Worm (Caenorhabditis elegans) whole organism, L2 larva: ENCODE data around the gene cin-4.

Experiments used
- blmp-1 ChIP-seq: sonication (generic microtip); optimal IDR thresholded peaks from 2 replicates; lab custom pipeline; 2017; ENCODE audit warnings: missing genetic modification characterization, mild to moderate bottlenecking, missing compliant biosample characterization, antibody characterized with exemption, moderate library complexity; ENCODE audit not compliant: insufficient read depth
- ceh-82 ChIP-seq: fragments of 150-350 bp; optimal IDR thresholded peaks from 2 replicates; lab custom pipeline; 2014; ENCODE audit warnings: missing biosample characterization, missing genetic modification characterization
- fos-1 ChIP-seq: fragments of 150-350 bp; optimal IDR thresholded peaks from 2 replicates; lab custom pipeline; 2014; ENCODE audit warnings: missing biosample characterization, missing genetic modification characterization
- mab-5 ChIP-seq: fragments of 150-350 bp; optimal IDR thresholded peaks from 2 replicates; lab custom pipeline; 2014; ENCODE audit warnings: missing biosample characterization, missing genetic modification characterization
- mdl-1 ChIP-seq, 2 experiments: fragments of 150-350 bp in 1 of 2; sonication (generic microtip) in 1 of 2; optimal IDR thresholded peaks; 2 replicates each; lab custom pipeline; 2017; ENCODE audit warnings: missing biosample characterization in 2 of 2, missing genetic modification characterization in 2 of 2
- nhr-12 ChIP-seq: fragments of 150-350 bp; optimal IDR thresholded peaks from 2 replicates; lab custom pipeline; 2014; ENCODE audit warnings: missing biosample characterization, missing genetic modification characterization
- nhr-23 ChIP-seq: fragments of 150-350 bp; optimal IDR thresholded peaks from 2 replicates; lab custom pipeline; 2014; ENCODE audit warnings: missing biosample characterization, missing genetic modification reagents, missing genetic modification characterization
- nhr-237 ChIP-seq: fragments of 150-350 bp; optimal IDR thresholded peaks from 2 replicates; lab custom pipeline; 2014; ENCODE audit warnings: missing biosample characterization, missing genetic modification characterization
- nhr-77 ChIP-seq: fragments of 150-350 bp; optimal IDR thresholded peaks from 2 replicates; lab custom pipeline; 2014; ENCODE audit warnings: missing biosample characterization, missing genetic modification characterization

DNA sequence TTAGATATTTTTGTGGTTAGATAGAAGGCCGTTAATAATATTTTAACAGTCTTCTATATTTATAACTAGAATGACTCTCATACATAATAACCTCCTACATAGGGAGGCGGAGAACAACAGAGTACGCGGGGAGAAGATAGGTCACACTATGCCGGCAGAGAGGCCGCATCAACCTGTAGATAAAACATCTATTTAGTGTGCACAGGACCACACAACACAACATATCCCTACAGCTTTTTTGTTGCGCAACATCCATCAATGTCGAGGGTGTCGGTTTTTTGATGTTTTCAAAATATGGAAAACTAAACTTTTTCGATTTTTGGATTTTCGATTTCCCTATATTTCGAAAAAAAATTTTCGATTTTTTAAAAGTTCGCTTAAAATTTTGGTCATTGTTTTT lies 52.8 kb downstream of the cin-4 start:
- TF ChIP-seq fos-1 (tag; lab: Kevin White, UChicago) (no peak), nhr-77 (tag; lab: Kevin White, UChicago) (no peak), nhr-23 (tag; lab: Kevin White, UChicago) (no peak), nhr-237 (tag; lab: Kevin White, UChicago) (no peak), nhr-12 (no peak), mdl-1 (tag; optimal IDR thresholded peaks at IDR 0.05; lab: Kevin White, UChicago) (no peak), ceh-82 (tag; lab: Kevin White, UChicago) (no peak), mab-5 (tag; lab: Kevin White, UChicago) (no peak), blmp-1 (no peak)
